Fruit fly (Drosophila melanogaster): Measurements from ENCODE around the gene CG8209.
A peak's percentile ranks its signal among the peaks of the same experiment; 100 is the strongest.

CG8209 gene

dm6 chr3L:7970442-7970841, 5.8 kb upstream of the CG8209 start, which contains the start of gene RNaseX25 (continued):
- no peak for TF ChIP-seq ash1 (GFP tag; optimal IDR thresholded peaks at IDR 0.05)
- TF ChIP-seq CG10959 (GFP tag; IDR thresholded peaks at IDR 0.05) = no peak
- TF ChIP-seq so (GFP tag; IDR thresholded peaks at IDR 0.05) = no peak
- TF ChIP-seq insv (GFP tag; optimal IDR thresholded peaks at IDR 0.05) = no peak
- TF ChIP-seq Rfx (GFP tag; IDR thresholded peaks at IDR 0.05) = no peak
- peak; percentile 58 for TF ChIP-seq stwl (tag; optimal IDR thresholded peaks at IDR 0.05)
- TF ChIP-seq phol (tag; optimal IDR thresholded peaks at IDR 0.05) = peak; percentile 0
- TF ChIP-seq CG13296 (GFP tag; optimal IDR thresholded peaks at IDR 0.05) = no peak
- no peak for TF ChIP-seq Elba2 (GFP tag; optimal IDR thresholded peaks at IDR 0.05)
- no peak for TF ChIP-seq CG5245 (GFP tag; optimal IDR thresholded peaks at IDR 0.05)
- no peak for TF ChIP-seq gcm2 (GFP tag; optimal IDR thresholded peaks at IDR 0.05)
- no peak for TF ChIP-seq tll (GFP tag; optimal IDR thresholded peaks at IDR 0.05)
- TF ChIP-seq CG3847 (GFP tag; IDR thresholded peaks at IDR 0.05) = no peak
- TF ChIP-seq gem (tag; optimal IDR thresholded peaks at IDR 0.05) = no peak
- no peak for TF ChIP-seq CG8359 (GFP tag; optimal IDR thresholded peaks at IDR 0.05; ENCODE audit: borderline replicate concordance)
- no peak for TF ChIP-seq CG15601 (tag; optimal IDR thresholded peaks at IDR 0.05)
- TF ChIP-seq corto (GFP tag; optimal IDR thresholded peaks at IDR 0.05) = no peak
- no peak for TF ChIP-seq jumu (GFP tag; optimal IDR thresholded peaks at IDR 0.05)
- TF ChIP-seq CG12071 (GFP tag; optimal IDR thresholded peaks at IDR 0.05) = no peak
- TF ChIP-seq bab2 (GFP tag; optimal IDR thresholded peaks at IDR 0.05) = no peak
- TF ChIP-seq CG10462 (GFP tag; optimal IDR thresholded peaks at IDR 0.05) = no peak
- no peak for TF ChIP-seq chif (GFP tag; optimal IDR thresholded peaks at IDR 0.05)
- no peak for TF ChIP-seq CG7928 (GFP tag; optimal IDR thresholded peaks at IDR 0.05)
- no peak for TF ChIP-seq kni (GFP tag; optimal IDR thresholded peaks at IDR 0.05)
- TF ChIP-seq CG17568 (GFP tag; optimal IDR thresholded peaks at IDR 0.05) = no peak
- no peak for TF ChIP-seq CG2199 (GFP tag; IDR thresholded peaks at IDR 0.05)
- TF ChIP-seq amos (GFP tag; IDR thresholded peaks at IDR 0.05; ENCODE audit: partially characterized antibody) = peak; percentile 93
- TF ChIP-seq inv (GFP tag; IDR thresholded peaks at IDR 0.05; ENCODE audit: partially characterized antibody) = peak; percentile 77
- TF ChIP-seq CG13287 (GFP tag; IDR thresholded peaks at IDR 0.05; ENCODE audit: partially characterized antibody) = peak; percentile 98
- TF ChIP-seq CG30431 (GFP tag; optimal IDR thresholded peaks at IDR 0.05) = no peak
- no peak for TF ChIP-seq cas (GFP tag; IDR thresholded peaks at IDR 0.05)
- TF ChIP-seq sd (tag; optimal IDR thresholded peaks at IDR 0.05) = no peak
- no peak for TF ChIP-seq zfh1 (GFP tag; IDR thresholded peaks at IDR 0.05)
- TF ChIP-seq CG9727 (GFP tag; optimal IDR thresholded peaks at IDR 0.05) = no peak
- TF ChIP-seq Dll (GFP tag; IDR thresholded peaks at IDR 0.05; ENCODE audit: partially characterized antibody) = peak; percentile 97
- peak; percentile 16 for TF ChIP-seq gfzf (GFP tag; optimal IDR thresholded peaks at IDR 0.05)
- TF ChIP-seq CG10267 (tag; optimal IDR thresholded peaks at IDR 0.05) = peak; percentile 22
- no peak for TF ChIP-seq sens (GFP tag)
- no peak for TF ChIP-seq ttk (GFP tag; IDR thresholded peaks at IDR 0.05)
- peak; percentile 96 for TF ChIP-seq Doc3 (GFP tag; IDR thresholded peaks at IDR 0.05; ENCODE audit: partially characterized antibody)
- TF ChIP-seq Abd-B (GFP tag; optimal IDR thresholded peaks at IDR 0.05) = no peak
- TF ChIP-seq Hr78 (GFP tag; optimal IDR thresholded peaks at IDR 0.05) = no peak
- TF ChIP-seq CG12299 (tag; optimal IDR thresholded peaks at IDR 0.05) = no peak
- peak; percentile 71 for TF ChIP-seq ftz-f1 (GFP tag; optimal IDR thresholded peaks at IDR 0.05)
- no peak for TF ChIP-seq nau (GFP tag; optimal IDR thresholded peaks at IDR 0.05)
- TF ChIP-seq Dfd (GFP tag; optimal IDR thresholded peaks at IDR 0.05) = no peak
- no peak for TF ChIP-seq Ravus (GFP tag; IDR thresholded peaks at IDR 0.05)
- no peak for TF ChIP-seq ewg (GFP tag; optimal IDR thresholded peaks at IDR 0.05)
- TF ChIP-seq CG43689 (GFP tag; IDR thresholded peaks at IDR 0.05) = no peak
- no peak for TF ChIP-seq bowl (GFP tag; IDR thresholded peaks at IDR 0.05)
- TF ChIP-seq CG14050 (GFP tag; IDR thresholded peaks at IDR 0.05) = no peak
